Fruit fly (Drosophila melanogaster) whole organism, embryonic: ENCODE measurements around the gene PIG-C.

Source experiments
- CG10366 ChIP-seq: fragments of 200-800 bp; sonication (Bioruptor generic); IDR thresholded peaks from 2 replicates; pipeline ENCODE4 v1.3.6; 2022; ENCODE audit warnings: missing biosample characterization, missing genetic modification characterization
- CG11723 ChIP-seq: fragments of 200-800 bp; sonication (Bioruptor generic); optimal IDR thresholded peaks from 2 replicates; lab custom pipeline; 2017; ENCODE audit warnings: missing biosample characterization, mild to moderate bottlenecking, missing genetic modification characterization
- CG12219 ChIP-seq: fragments of 200-800 bp; sonication (Bioruptor generic); optimal IDR thresholded peaks from 3 replicates; lab custom pipeline; 2018; ENCODE audit warnings: missing biosample characterization, mild to moderate bottlenecking, missing genetic modification characterization
- CG12769 ChIP-seq: fragments of 200-800 bp; sonication (Bioruptor generic); optimal IDR thresholded peaks from 2 replicates; lab custom pipeline; 2019; ENCODE audit warnings: missing biosample characterization, mild to moderate bottlenecking, missing genetic modification characterization, moderate library complexity
- CG14965 ChIP-seq: fragments of 200-800 bp; sonication (Bioruptor generic); optimal IDR thresholded peaks from 2 replicates; lab custom pipeline; 2016; ENCODE audit warnings: missing biosample characterization, missing genetic modification characterization, borderline replicate concordance
- CG15479 ChIP-seq: fragments of 200-800 bp; sonication (Bioruptor generic); optimal IDR thresholded peaks from 3 replicates; lab custom pipeline; 2019; ENCODE audit warnings: missing biosample characterization, mild to moderate bottlenecking, missing genetic modification characterization, moderate library complexity
- CG15696 ChIP-seq: fragments of 200-800 bp; sonication (Bioruptor generic); optimal IDR thresholded peaks from 2 replicates; lab custom pipeline; 2019; ENCODE audit warnings: missing biosample characterization, mild to moderate bottlenecking, missing genetic modification characterization, moderate library complexity
- CG2202 ChIP-seq: fragments of 200-800 bp; sonication (Bioruptor generic); optimal IDR thresholded peaks from 2 replicates; lab custom pipeline; 2018; ENCODE audit warnings: missing biosample characterization, mild to moderate bottlenecking, missing genetic modification characterization
- CG2875 ChIP-seq: fragments of 200-800 bp; sonication (Bioruptor generic); optimal IDR thresholded peaks from 2 replicates; lab custom pipeline; 2017; ENCODE audit warnings: missing biosample characterization, mild to moderate bottlenecking, missing genetic modification characterization, missing genetic modification reagents
- CG30020 ChIP-seq: fragments of 200-800 bp; optimal IDR thresholded peaks from 2 replicates; lab custom pipeline; 2019; ENCODE audit warnings: missing biosample characterization, mild to moderate bottlenecking, missing genetic modification characterization, moderate library complexity
- CG30431 ChIP-seq: fragments of 200-800 bp; sonication (Bioruptor generic); optimal IDR thresholded peaks from 2 replicates; lab custom pipeline; 2017; ENCODE audit warnings: missing biosample characterization, missing genetic modification characterization
- CG3163 ChIP-seq: fragments of 200-800 bp; sonication (Bioruptor generic); optimal IDR thresholded peaks from 3 replicates; lab custom pipeline; 2016; ENCODE audit warnings: missing biosample characterization, missing genetic modification characterization
- CG33213 ChIP-seq: fragments of 200-800 bp; sonication (Bioruptor generic); optimal IDR thresholded peaks from 3 replicates; lab custom pipeline; 2016; ENCODE audit warnings: missing biosample characterization, missing genetic modification characterization
- CG3726 ChIP-seq: fragments of 200-800 bp; sonication (Bioruptor generic); IDR thresholded peaks from 3 replicates; pipeline ENCODE4, ENCODE4 v1.3.6; 2022; ENCODE audit warnings: missing biosample characterization, missing genetic modification characterization
- CG42726 ChIP-seq: fragments of 200-800 bp; sonication (Bioruptor generic); IDR thresholded peaks from 2 replicates; pipeline ENCODE4 v1.3.6; 2022; ENCODE audit warnings: missing biosample characterization, missing genetic modification characterization; ENCODE audit not compliant: partially characterized antibody
- CG6254 ChIP-seq: fragments of 200-800 bp; sonication (Bioruptor generic); optimal IDR thresholded peaks from 3 replicates; lab custom pipeline; 2017; ENCODE audit warnings: mild to moderate bottlenecking, missing biosample characterization, missing genetic modification reagents, missing genetic modification characterization
- CG6272 ChIP-seq: fragments of 200-800 bp; sonication (Bioruptor generic); IDR thresholded peaks from 2 replicates; pipeline ENCODE4 v1.3.6; 2022; ENCODE audit warnings: missing biosample characterization, missing genetic modification characterization
- CG7839 ChIP-seq: fragments of 200-800 bp; sonication (Bioruptor generic); optimal IDR thresholded peaks from 3 replicates; lab custom pipeline; 2018; ENCODE audit warnings: missing biosample characterization, mild to moderate bottlenecking, missing genetic modification characterization, moderate library complexity
- CG8765 ChIP-seq: fragments of 200-800 bp; sonication (Bioruptor generic); IDR thresholded peaks from 2 replicates; pipeline ENCODE4 v1.3.6; 2022; ENCODE audit warnings: missing biosample characterization, missing genetic modification characterization
- CG9797 ChIP-seq: fragments of 200-800 bp; sonication (Bioruptor generic); optimal IDR thresholded peaks from 3 replicates; lab custom pipeline; 2018; ENCODE audit warnings: missing biosample characterization, mild to moderate bottlenecking, missing genetic modification characterization
- CG9932 ChIP-seq: fragments of 200-800 bp; sonication (Bioruptor generic); IDR thresholded peaks from 2 replicates; pipeline ENCODE4 v1.3.6; 2022; ENCODE audit warnings: missing biosample characterization, missing genetic modification characterization
- Dek ChIP-seq: fragments of 200-800 bp; sonication (Bioruptor generic); optimal IDR thresholded peaks from 3 replicates; lab custom pipeline; 2019; ENCODE audit warnings: missing biosample characterization, mild to moderate bottlenecking, missing genetic modification characterization, moderate library complexity
- Doc2 ChIP-seq: fragments of 200-800 bp; sonication (Bioruptor generic); IDR thresholded peaks from 2 replicates; pipeline ENCODE4 v1.3.6; 2022; ENCODE audit warnings: missing biosample characterization, missing genetic modification characterization
- Dp ChIP-seq: fragments of 200-800 bp; sonication (Bioruptor generic); optimal IDR thresholded peaks from 2 replicates; lab custom pipeline; 2018; ENCODE audit warnings: missing biosample characterization, mild to moderate bottlenecking, missing genetic modification characterization, moderate library complexity
- E2f2 ChIP-seq: fragments of 200-800 bp; sonication (Bioruptor generic); IDR thresholded peaks from 2 replicates; pipeline ENCODE4 v1.3.6; 2022; ENCODE audit warnings: missing biosample characterization, missing genetic modification characterization
- Eip74EF ChIP-seq, 2 experiments: fragments of 200-800 bp in 1 of 2; fragments of >200 bp in 1 of 2; sonication (Bioruptor generic) in 1 of 2; optimal IDR thresholded peaks; 2 replicates each; lab custom pipeline; 2017 to 2019; ENCODE audit warnings: missing biosample characterization in 2 of 2, missing genetic modification characterization in 2 of 2, mild to moderate bottlenecking in 1 of 2, moderate library complexity in 1 of 2
- HLH3B ChIP-seq: fragments of 200-800 bp; sonication (Bioruptor generic); IDR thresholded peaks from 2 replicates; pipeline ENCODE4 v1.3.6; 2022; ENCODE audit warnings: missing biosample characterization, missing genetic modification characterization
- Hr51 ChIP-seq, 2 experiments: fragments of 200-800 bp; sonication (Bioruptor generic); optimal IDR thresholded peaks; 2 replicates in 1 of 2; 3 replicates in 1 of 2; lab custom pipeline; 2016 to 2018; ENCODE audit warnings: missing biosample characterization in 2 of 2, missing genetic modification characterization in 2 of 2, mild to moderate bottlenecking in 1 of 2, moderate library complexity in 1 of 2
- Lpt ChIP-seq: fragments of >200 bp; optimal IDR thresholded peaks from 2 replicates; lab custom pipeline; 2018; ENCODE audit warnings: missing biosample characterization, missing genetic modification characterization
- Max ChIP-seq: fragments of 200-800 bp; sonication (Bioruptor generic); optimal IDR thresholded peaks from 2 replicates; lab custom pipeline; 2016; ENCODE audit warnings: missing biosample characterization, mild to moderate bottlenecking, missing genetic modification characterization
- NC2α ChIP-seq: fragments of 200-800 bp; sonication (Bioruptor generic); optimal IDR thresholded peaks from 2 replicates; lab custom pipeline; 2016; ENCODE audit warnings: missing biosample characterization, missing genetic modification characterization
- Sox100B ChIP-seq: fragments of 200-800 bp; sonication (Bioruptor generic); optimal IDR thresholded peaks from 3 replicates; lab custom pipeline; 2018; ENCODE audit warnings: missing biosample characterization, mild to moderate bottlenecking, missing genetic modification characterization
- Xrp1 ChIP-seq: fragments of 200-800 bp; sonication (Bioruptor generic); IDR thresholded peaks from 2 replicates; pipeline ENCODE4 v1.3.6; 2022; ENCODE audit warnings: missing biosample characterization, missing genetic modification characterization
- YL-1 ChIP-seq: fragments of 200-800 bp; sonication (Bioruptor generic); optimal IDR thresholded peaks from 3 replicates; lab custom pipeline; 2017; ENCODE audit warnings: missing biosample characterization, mild to moderate bottlenecking, missing genetic modification characterization
- br ChIP-seq: fragments of >200 bp; optimal IDR thresholded peaks from 2 replicates; lab custom pipeline; 2017
- cato ChIP-seq: fragments of 200-800 bp; sonication (Bioruptor generic); optimal IDR thresholded peaks from 2 replicates; lab custom pipeline; 2016; ENCODE audit warnings: missing biosample characterization, missing genetic modification characterization, borderline replicate concordance
- caup ChIP-seq: fragments of 200-800 bp; sonication (Bioruptor generic); optimal IDR thresholded peaks from 3 replicates; lab custom pipeline; 2017; ENCODE audit warnings: missing biosample characterization, mild to moderate bottlenecking, missing genetic modification characterization, moderate library complexity; ENCODE audit not compliant: severe bottlenecking
- chn ChIP-seq: fragments of 200-800 bp; sonication (Bioruptor generic); optimal IDR thresholded peaks from 2 replicates; lab custom pipeline; 2016; ENCODE audit warnings: missing biosample characterization, missing genetic modification characterization
- dan ChIP-seq: fragments of 200-800 bp; sonication (Bioruptor generic); IDR thresholded peaks from 2 replicates; pipeline ENCODE4 v1.3.6; 2022; ENCODE audit warnings: missing biosample characterization, missing genetic modification characterization
- dmrt11E ChIP-seq: fragments of 200-800 bp; sonication (Bioruptor generic); optimal IDR thresholded peaks from 3 replicates; lab custom pipeline; 2018; ENCODE audit warnings: missing biosample characterization, mild to moderate bottlenecking, missing genetic modification characterization, moderate library complexity
- dmrt99B ChIP-seq: fragments of 200-800 bp; sonication (Bioruptor generic); optimal IDR thresholded peaks from 2 replicates; lab custom pipeline; 2018; ENCODE audit warnings: missing biosample characterization, mild to moderate bottlenecking, missing genetic modification characterization, moderate library complexity
- dysf ChIP-seq: fragments of 200-800 bp; sonication (Bioruptor generic); IDR thresholded peaks from 3 replicates; pipeline ENCODE4 v1.3.6; 2022; ENCODE audit warnings: missing biosample characterization, missing genetic modification characterization
- eve ChIP-seq, 2 experiments: fragments of >200 bp; optimal IDR thresholded peaks; 2 replicates each; lab custom pipeline; 2017; ENCODE audit warnings: missing biosample characterization in 2 of 2, missing genetic modification characterization in 2 of 2
- nom ChIP-seq: fragments of 200-800 bp; sonication (Bioruptor generic); optimal IDR thresholded peaks from 2 replicates; lab custom pipeline; 2017; ENCODE audit warnings: missing biosample characterization, missing genetic modification characterization, mild to moderate bottlenecking, moderate library complexity, missing genetic modification reagents
- pum ChIP-seq: fragments of 200-800 bp; sonication (Bioruptor generic); optimal IDR thresholded peaks from 2 replicates; lab custom pipeline; 2016; ENCODE audit warnings: missing biosample characterization, missing genetic modification characterization
- sc ChIP-seq, 3 experiments: fragments of >200 bp in 2 of 3; fragments of 200-800 bp in 1 of 3; sonication (Bioruptor generic) in 1 of 3; optimal IDR thresholded peaks; 2 replicates in 2 of 3; 3 replicates in 1 of 3; lab custom pipeline; 2017; ENCODE audit warnings: mild to moderate bottlenecking in 1 of 3, missing biosample characterization in 1 of 3, missing genetic modification characterization in 1 of 3, missing genetic modification reagents in 1 of 3
- vvl ChIP-seq: fragments of 200-800 bp; sonication (Bioruptor generic); IDR thresholded peaks from 2 replicates; pipeline ENCODE4 v1.3.6; 2022; ENCODE audit warnings: missing biosample characterization, missing genetic modification characterization
- wek ChIP-seq: fragments of 200-800 bp; sonication (Bioruptor generic); optimal IDR thresholded peaks from 3 replicates; lab custom pipeline; 2018; ENCODE audit warnings: missing biosample characterization, mild to moderate bottlenecking, missing genetic modification characterization, moderate library complexity
- z ChIP-seq: fragments of 200-800 bp; sonication (Bioruptor generic); IDR thresholded peaks from 3 replicates; pipeline ENCODE4 v1.3.6; 2022; ENCODE audit warnings: missing biosample characterization, missing genetic modification characterization

The PIG-C gene

DNA sequence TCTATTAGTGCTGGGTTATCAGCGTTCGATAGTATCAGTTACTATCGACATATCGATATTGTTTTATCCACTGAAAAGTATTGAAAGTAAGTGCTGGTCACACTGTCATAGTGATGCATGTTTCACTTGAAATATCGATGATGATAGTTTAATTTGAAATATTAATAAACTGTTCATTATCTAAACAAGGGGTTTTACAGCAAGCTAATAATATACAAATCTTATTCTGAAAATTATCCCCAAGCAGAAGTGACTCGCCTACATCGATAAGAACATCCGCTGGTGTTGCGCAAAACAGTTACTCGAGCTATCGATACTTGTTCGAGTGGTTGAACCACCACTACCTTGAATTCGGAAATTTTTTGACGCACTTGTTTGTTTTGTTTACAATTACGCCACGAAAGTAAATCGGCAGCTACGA lies at the start of gene PIG-C, which contains the start of the genes CG12016 and Dpm2 (continued):
- TF ChIP-seq HLH3B (GFP tag; lab: Robert Waterston, UW) (peak; percentile 58; the same call in 1 of the 2 replicates), sc (optimal IDR thresholded peaks at IDR 0.05; lab: Kevin White, UChicago) (no peak), sc (GFP tag; optimal IDR thresholded peaks at IDR 0.05; lab: Kevin White, UChicago) (no peak), dan (GFP tag; lab: Robert Waterston, UW) (no peak), vvl (GFP tag; lab: Robert Waterston, UW) (peak; percentile 61), Sox100B (no peak), CG3163 (GFP tag; lab: Kevin White, UChicago) (peak; percentile 51), nom (peak; percentile 24), CG42726 (GFP tag; lab: Robert Waterston, UW) (peak; percentile 95), z (GFP tag; lab: Robert Waterston, UW) (no peak), pum (GFP tag; lab: Kevin White, UChicago) (peak; percentile 69), CG30431 (GFP tag; lab: Kevin White, UChicago) (peak; percentile 19), Dp (GFP tag; lab: Kevin White, UChicago) (peak; percentile 54), cato (GFP tag; lab: Kevin White, UChicago) (peak; percentile 67), Dek (peak; percentile 49), CG9932 (GFP tag; lab: Robert Waterston, UW) (peak; percentile 92), CG11723 (GFP tag; lab: Kevin White, UChicago) (no peak), eve (GFP tag; optimal IDR thresholded peaks at IDR 0.05; lab: Kevin White, UChicago) (no peak), CG12219 (no peak), CG7839 (no peak), E2f2 (GFP tag; lab: Robert Waterston, UW) (peak; percentile 56), CG9797 (GFP tag; lab: Kevin White, UChicago) (peak; percentile 79), NC2α (peak; percentile 39), caup (GFP tag; lab: Kevin White, UChicago) (peak; percentile 56), CG8765 (GFP tag; lab: Robert Waterston, UW) (peak; percentile 22; the same call in 1 of the 2 replicates), br (lab: Kevin White, UChicago) (no peak), wek (GFP tag; lab: Kevin White, UChicago) (no peak), Xrp1 (GFP tag; lab: Robert Waterston, UW) (peak; percentile 53; the same call in 1 of the 2 replicates), CG14965 (GFP tag; lab: Kevin White, UChicago) (no peak), CG6254 (GFP tag; lab: Kevin White, UChicago) (no peak), dmrt99B (tag; lab: Kevin White, UChicago) (no peak), CG15696 (tag; lab: Kevin White, UChicago) (peak; percentile 68), chn (peak; percentile 77), CG3726 (GFP tag; lab: Robert Waterston, UW) (no peak), Eip74EF (GFP tag; optimal IDR thresholded peaks at IDR 0.05; lab: Kevin White, UChicago) (no peak), CG12769 (tag; lab: Kevin White, UChicago) (peak; percentile 53), Lpt (no peak), dmrt11E (peak; percentile 43), CG30020 (tag; lab: Kevin White, UChicago) (peak; percentile 62), Max (GFP tag; lab: Kevin White, UChicago) (peak; percentile 66), CG6272 (GFP tag; lab: Robert Waterston, UW) (peak; percentile 67; the same call in 1 of the 2 replicates), CG33213 (GFP tag; lab: Kevin White, UChicago) (peak; percentile 55), Hr51 (GFP tag; optimal IDR thresholded peaks at IDR 0.05; lab: Kevin White, UChicago) (peak in 1 of 2 experiments; percentile 55), CG2202 (peak; percentile 31), CG10366 (GFP tag; lab: Robert Waterston, UW) (peak; percentile 24; the same call in 1 of the 2 replicates), Doc2 (GFP tag; lab: Robert Waterston, UW) (no peak), dysf (GFP tag; lab: Robert Waterston, UW) (peak; percentile 71; the same call in 2 of the 3 replicates), CG2875 (GFP tag; lab: Kevin White, UChicago) (no peak), YL-1 (GFP tag; lab: Kevin White, UChicago) (peak; percentile 38), CG15479 (peak; percentile 92)
